Fruit fly (Drosophila melanogaster): ENCODE measurements around the gene CG16711.

The CG16711 gene

DNA sequence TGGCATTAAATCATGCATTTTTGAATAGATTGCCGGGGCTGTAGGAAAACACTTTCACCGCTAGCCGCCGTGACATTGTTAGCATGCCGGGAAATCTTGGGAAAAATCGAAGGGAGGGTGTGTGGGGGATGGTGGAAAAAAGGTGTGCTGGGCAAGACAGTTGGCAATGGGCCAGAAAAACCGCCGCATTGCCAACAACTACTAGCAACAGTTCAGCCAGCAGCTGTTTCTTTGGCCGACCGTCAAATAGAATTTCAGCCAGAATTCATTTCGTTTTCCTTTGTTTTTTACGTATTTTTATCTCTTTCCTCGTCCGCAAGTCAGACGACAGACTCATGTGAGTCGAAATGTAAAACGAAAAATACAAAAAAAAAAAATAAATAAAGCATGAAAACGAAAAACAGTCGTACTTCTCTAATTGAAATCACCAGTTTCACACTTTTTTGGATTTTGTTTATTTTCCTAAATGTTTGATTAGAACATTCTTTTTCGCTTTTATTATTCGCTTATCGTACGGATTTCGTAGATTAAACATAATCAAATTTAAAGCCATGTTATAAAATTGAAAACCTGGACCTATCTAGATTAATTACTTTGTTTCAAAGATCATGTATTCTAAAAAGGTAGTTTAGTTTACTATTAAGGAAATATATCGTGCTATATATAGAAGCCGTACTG, 13.2 kb upstream of the CG16711 start (continued):
- TF ChIP-seq bowl (GFP tag; IDR thresholded peaks at IDR 0.05) (no peak), br (optimal IDR thresholded peaks at IDR 0.05) (no peak), NK7.1 (GFP tag; optimal IDR thresholded peaks at IDR 0.05) (no peak), gsb (GFP tag; IDR thresholded peaks at IDR 0.05) (no peak), fd3F (GFP tag; optimal IDR thresholded peaks at IDR 0.05) (peak; percentile 45), GATAe (GFP tag; conservative IDR thresholded peaks at IDR 0.05) (no peak), Nf-YC (tag; optimal IDR thresholded peaks at IDR 0.05) (peak; percentile 7), gce (GFP tag; IDR thresholded peaks at IDR 0.05) (no peak), Stat92E (GFP tag; optimal IDR thresholded peaks at IDR 0.05) (no peak), CG8765 (GFP tag; IDR thresholded peaks at IDR 0.05) (no peak), MBD-R2 (GFP tag; IDR thresholded peaks at IDR 0.05) (0 out of 2 replicates have a peak, but pooled peaks have one; percentile 8), hkb (optimal IDR thresholded peaks at IDR 0.05) (no peak), hkb (GFP tag; IDR thresholded peaks at IDR 0.05) (no peak; the same call in 1 of the 2 replicates), ewg (GFP tag; optimal IDR thresholded peaks at IDR 0.05) (no peak), dmrt99B (tag; optimal IDR thresholded peaks at IDR 0.05) (no peak), CG12219 (GFP tag; optimal IDR thresholded peaks at IDR 0.05) (no peak), knrl (GFP tag; IDR thresholded peaks at IDR 0.05; ENCODE audit: partially characterized antibody) (no peak), Xrp1 (GFP tag; IDR thresholded peaks at IDR 0.05) (no peak), CG10209 (GFP tag; optimal IDR thresholded peaks at IDR 0.05) (peak; percentile 46), CG3065 (GFP tag; optimal IDR thresholded peaks at IDR 0.05) (no peak), ro (GFP tag; IDR thresholded peaks at IDR 0.05) (no peak), Oli (tag; optimal IDR thresholded peaks at IDR 0.05) (peak; percentile 43), CG1603 (tag; optimal IDR thresholded peaks at IDR 0.05) (no peak), Pdp1 (GFP tag; optimal IDR thresholded peaks at IDR 0.05) (peak in 1 of 2 experiments; percentile 15), CG15696 (tag; optimal IDR thresholded peaks at IDR 0.05) (no peak), Kr (GFP tag; optimal IDR thresholded peaks at IDR 0.05) (no peak), Bgb (GFP tag; IDR thresholded peaks at IDR 0.05; ENCODE audit: partially characterized antibody) (no peak), zen (tag; optimal IDR thresholded peaks at IDR 0.05) (no peak), CG6175 (GFP tag; IDR thresholded peaks at IDR 0.05) (no peak), CG13624 (GFP tag; optimal IDR thresholded peaks at IDR 0.05) (peak; percentile 49), CG30403 (GFP tag; optimal IDR thresholded peaks at IDR 0.05) (peak; percentile 46), mam (GFP tag; optimal IDR thresholded peaks at IDR 0.05) (peak; percentile 33), gcm (GFP tag; optimal IDR thresholded peaks at IDR 0.05) (no peak), CG7745 (tag; optimal IDR thresholded peaks at IDR 0.05) (no peak), jigr1 (GFP tag; IDR thresholded peaks at IDR 0.05) (no peak), stc (GFP tag; IDR thresholded peaks at IDR 0.05) (no peak), Hmr (GFP tag; optimal IDR thresholded peaks at IDR 0.05) (peak; percentile 51), MESR4 (GFP tag; optimal IDR thresholded peaks at IDR 0.05) (no peak), chm (GFP tag; IDR thresholded peaks at IDR 0.05) (no peak), CG11504 (tag; optimal IDR thresholded peaks at IDR 0.05) (no peak), Fer2 (tag; optimal IDR thresholded peaks at IDR 0.05) (peak; percentile 38), CG6683 (GFP tag; optimal IDR thresholded peaks at IDR 0.05) (peak; percentile 4), Dp (GFP tag; optimal IDR thresholded peaks at IDR 0.05) (no peak), seq (GFP tag; IDR thresholded peaks at IDR 0.05) (no peak), chinmo (GFP tag; IDR thresholded peaks at IDR 0.05; ENCODE audit: partially characterized antibody) (no peak), Rx (GFP tag; IDR thresholded peaks at IDR 0.05) (no peak), CG15073 (GFP tag; optimal IDR thresholded peaks at IDR 0.05) (no peak), prd (optimal IDR thresholded peaks at IDR 0.05) (no peak), prd (GFP tag; IDR thresholded peaks at IDR 0.05) (peak; percentile 18; the same call in 1 of the 3 replicates), ara (GFP tag; IDR thresholded peaks at IDR 0.05) (no peak)

Measured in whole organism, embryonic.